Worm (Caenorhabditis elegans) whole organism, late embryonic: ENCODE data around the gene best-20.

Source experiments
- C38D4.7 ChIP-seq: fragments of 200-800 bp; sonication (Bioruptor generic); optimal IDR thresholded peaks from 2 replicates; lab custom pipeline; 2018; ENCODE audit warnings: mild to moderate bottlenecking, missing genetic modification characterization, moderate library complexity, missing compliant biosample characterization
- F13H6.1 ChIP-seq: sonication (generic microtip); optimal IDR thresholded peaks from 2 replicates; lab custom pipeline; 2016; ENCODE audit warnings: missing genetic modification characterization, missing compliant biosample characterization
- ama-1 ChIP-seq: fragments of 150-350 bp; optimal IDR thresholded peaks from 2 replicates; lab custom pipeline; 2014
- ceh-45 ChIP-seq: fragments of 200-800 bp; sonication (Bioruptor generic); IDR thresholded peaks from 2 replicates; pipeline ENCODE4 v1.3.6; 2022; ENCODE audit warnings: missing genetic modification reagents, missing genetic modification characterization, missing compliant biosample characterization
- ceh-9 ChIP-seq: sonication (generic microtip); optimal IDR thresholded peaks from 2 replicates; lab custom pipeline; 2016; ENCODE audit warnings: mild to moderate bottlenecking, missing genetic modification characterization, inconsistent platforms, missing compliant biosample characterization
- mec-3 ChIP-seq: sonication (generic microtip); optimal IDR thresholded peaks from 2 replicates; lab custom pipeline; 2016; ENCODE audit warnings: borderline replicate concordance, missing genetic modification characterization, missing compliant biosample characterization
- nfya-1 ChIP-seq: sonication (generic microtip); optimal IDR thresholded peaks from 2 replicates; lab custom pipeline; 2017; ENCODE audit warnings: missing genetic modification characterization, mild to moderate bottlenecking, missing compliant biosample characterization, antibody characterized with exemption, moderate library complexity
- nhr-11 ChIP-seq: fragments of 150-350 bp; optimal IDR thresholded peaks from 2 replicates; lab custom pipeline; 2014; ENCODE audit warnings: missing biosample characterization, missing genetic modification characterization
- pag-3 ChIP-seq: sonication (generic microtip); optimal IDR thresholded peaks from 2 replicates; lab custom pipeline; 2016; ENCODE audit warnings: missing compliant biosample characterization, missing genetic modification characterization, borderline replicate concordance
- pha-2 ChIP-seq: sonication (generic microtip); optimal IDR thresholded peaks from 2 replicates; lab custom pipeline; 2017; ENCODE audit warnings: mild to moderate bottlenecking, missing genetic modification characterization, missing compliant biosample characterization
- pha-4 ChIP-seq: fragments of 150-350 bp; optimal IDR thresholded peaks from 2 replicates; lab custom pipeline; 2018; ENCODE audit warnings: missing biosample characterization, missing genetic modification reagents, missing genetic modification characterization
- pros-1 ChIP-seq: fragments of 150-350 bp; optimal IDR thresholded peaks from 2 replicates; lab custom pipeline; 2014; ENCODE audit warnings: missing biosample characterization, missing genetic modification reagents, missing genetic modification characterization
- ref-2 ChIP-seq: sonication (generic microtip); optimal IDR thresholded peaks from 2 replicates; lab custom pipeline; 2016; ENCODE audit warnings: missing genetic modification characterization, missing compliant biosample characterization
- unc-3 ChIP-seq, 2 experiments: fragments of 200-800 bp in 1 of 2; sonication (Bioruptor generic) in 1 of 2; sonication (generic microtip) in 1 of 2; conservative IDR thresholded peaks in 1 of 2; optimal IDR thresholded peaks in 1 of 2; 2 replicates each; pipeline versions ENCODE4 v1.3.6 to Lab custom; 2016 to 2022; ENCODE audit warnings: missing compliant biosample characterization in 2 of 2, missing genetic modification characterization in 2 of 2, missing genetic modification reagents in 1 of 2

ce11 chrIV:3720644-3721043 is 35.4 kb upstream of the best-20 start:
- TF ChIP-seq pha-4 (tag; lab: Kevin White, UChicago): no peak
- no peak for TF ChIP-seq ref-2 (tag; lab: Kevin White, UChicago)
- no peak for TF ChIP-seq F13H6.1 (tag; lab: Kevin White, UChicago)
- no peak for TF ChIP-seq ceh-9
- TF ChIP-seq nfya-1: no peak
- TF ChIP-seq pag-3 (tag; lab: Kevin White, UChicago): no peak
- no peak for TF ChIP-seq mec-3 (tag; lab: Kevin White, UChicago)
- TF ChIP-seq ama-1: no peak
- TF ChIP-seq pros-1: no peak
- TF ChIP-seq ceh-45 (GFP tag; lab: Robert Waterston, UW): no peak
- TF ChIP-seq pha-2: no peak
- no peak for TF ChIP-seq unc-3 (GFP tag; conservative IDR thresholded peaks at IDR 0.05; lab: Robert Waterston, UW)
- no peak for TF ChIP-seq unc-3 (tag; optimal IDR thresholded peaks at IDR 0.05; lab: Kevin White, UChicago)
- no peak for TF ChIP-seq nhr-11 (tag; lab: Kevin White, UChicago)
- no peak for TF ChIP-seq C38D4.7
